Worm (Caenorhabditis elegans) whole organism, L3 larva: Measurements from ENCODE around the gene ZK1290.5.

Experiments
- elt-2 ChIP-seq: sonication (generic microtip); optimal IDR thresholded peaks from 2 replicates; lab custom pipeline; 2016; ENCODE audit warnings: missing genetic modification reagents, mild to moderate bottlenecking, missing genetic modification characterization, missing compliant biosample characterization
- mdl-1 ChIP-seq: fragments of 150-350 bp; optimal IDR thresholded peaks from 2 replicates; lab custom pipeline; 2014; ENCODE audit warnings: missing biosample characterization, missing genetic modification characterization
- nhr-23 ChIP-seq: fragments of 150-350 bp; optimal IDR thresholded peaks from 2 replicates; lab custom pipeline; 2014; ENCODE audit warnings: missing biosample characterization, missing genetic modification reagents, missing genetic modification characterization
- ztf-11 ChIP-seq: fragments of 150-350 bp; optimal IDR thresholded peaks from 2 replicates; lab custom pipeline; 2014; ENCODE audit warnings: missing biosample characterization, missing genetic modification characterization

DNA sequence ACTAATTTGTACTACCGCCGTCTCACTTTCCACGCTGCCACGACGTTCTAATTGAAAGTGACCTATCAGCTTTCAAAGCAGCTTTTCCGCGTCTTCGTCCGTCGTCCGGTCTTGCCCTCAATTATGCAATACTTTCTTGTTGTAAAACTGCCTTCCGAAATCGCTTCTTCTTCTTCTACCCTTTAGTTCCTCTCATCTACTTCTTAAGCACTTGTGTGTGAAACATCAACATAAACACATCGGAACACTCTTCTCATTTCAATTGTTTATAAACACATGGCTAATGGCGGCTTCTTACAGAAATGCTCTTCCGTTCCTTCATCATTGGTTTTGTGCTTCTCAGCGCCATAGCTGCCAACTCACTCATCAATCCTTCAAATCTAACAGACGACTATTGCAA lies 40.9 kb downstream of the ZK1290.5 start, which contains the start of gene F35D2.3:
- no peak for TF ChIP-seq elt-2 (tag; lab: Kevin White, UChicago)
- TF ChIP-seq ztf-11 (tag; lab: Kevin White, UChicago): no peak
- TF ChIP-seq mdl-1 (tag; lab: Kevin White, UChicago): no peak
- no peak for TF ChIP-seq nhr-23 (tag; lab: Kevin White, UChicago)
